Fruit fly (Drosophila melanogaster) whole organism, embryonic: ENCODE data around the gene ZnT77C.

Source experiments
- CG10209 ChIP-seq: fragments of 200-800 bp; sonication (Bioruptor generic); optimal IDR thresholded peaks from 3 replicates; lab custom pipeline; 2017; ENCODE audit warnings: missing biosample characterization, mild to moderate bottlenecking, missing genetic modification characterization, missing genetic modification reagents
- CG2678 ChIP-seq: fragments of 200-800 bp; sonication (Bioruptor generic); optimal IDR thresholded peaks from 3 replicates; lab custom pipeline; 2019; ENCODE audit warnings: missing biosample characterization, mild to moderate bottlenecking, missing genetic modification characterization, moderate library complexity
- CG30403 ChIP-seq: fragments of 200-800 bp; sonication (Bioruptor generic); optimal IDR thresholded peaks from 3 replicates; lab custom pipeline; 2016; ENCODE audit warnings: missing biosample characterization, missing genetic modification characterization
- Dref ChIP-seq: fragments of 200-800 bp; sonication (Bioruptor generic); IDR thresholded peaks from 2 replicates; pipeline ENCODE4 v1.3.6; 2022; ENCODE audit warnings: missing biosample characterization, missing genetic modification characterization
- klu ChIP-seq: fragments of 200-800 bp; sonication (Bioruptor generic); IDR thresholded peaks from 2 replicates; pipeline ENCODE4 v1.3.6; 2022; ENCODE audit warnings: missing biosample characterization, missing genetic modification characterization
- rib ChIP-seq: fragments of 200-800 bp; sonication (Bioruptor generic); IDR thresholded peaks from 2 replicates; pipeline ENCODE4 v1.3.6; 2022; ENCODE audit warnings: missing biosample characterization, missing genetic modification characterization
- vnd ChIP-seq: fragments of 200-800 bp; sonication (Bioruptor generic); IDR thresholded peaks from 3 replicates; pipeline ENCODE4 v1.3.6; 2022; ENCODE audit warnings: missing biosample characterization, missing genetic modification characterization; ENCODE audit not compliant: partially characterized antibody
- zen ChIP-seq: fragments of 200-800 bp; sonication (Bioruptor generic); optimal IDR thresholded peaks from 3 replicates; lab custom pipeline; 2018; ENCODE audit warnings: missing biosample characterization, mild to moderate bottlenecking, missing genetic modification characterization, moderate library complexity

DNA sequence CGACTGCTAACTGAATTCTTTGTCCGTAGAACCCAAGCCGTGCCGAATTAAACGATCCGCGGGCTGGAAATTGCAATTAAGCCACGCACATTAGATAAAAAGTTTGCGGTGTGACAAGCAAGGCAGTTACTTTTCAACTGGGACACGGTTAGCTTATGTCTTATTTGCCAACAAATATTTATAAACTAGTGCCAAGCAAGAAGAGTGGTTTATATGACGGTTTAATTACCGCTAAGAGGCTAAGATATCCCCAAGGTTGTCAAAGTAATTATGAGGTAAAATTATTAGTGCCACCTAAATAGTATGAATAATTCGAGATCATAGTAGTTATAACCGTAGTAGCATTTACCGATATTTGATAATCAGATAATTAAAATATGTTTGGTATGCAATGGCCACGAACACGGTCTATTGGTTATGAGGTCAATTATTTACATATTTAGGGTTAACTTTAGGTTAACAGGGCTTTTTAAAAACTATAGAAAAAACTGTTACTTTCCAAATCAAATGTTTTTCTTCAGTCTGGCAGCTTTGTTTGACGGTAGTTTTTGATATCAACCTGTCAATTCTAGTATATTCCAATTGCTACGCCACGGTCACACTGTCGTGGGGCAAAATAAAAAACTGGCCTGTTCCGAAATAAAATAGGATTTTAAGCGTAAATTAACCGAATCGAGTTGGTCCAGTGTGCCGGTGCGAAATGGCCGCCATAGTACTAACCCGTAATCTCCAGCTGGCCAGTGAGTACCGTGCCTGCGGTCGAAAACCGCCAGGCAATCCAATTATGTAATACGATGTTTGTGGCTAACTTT, at the start of gene ZnT77C:
- TF ChIP-seq rib (no peak), CG30403 (GFP tag; lab: Kevin White, UChicago) (no peak), klu (GFP tag; lab: Robert Waterston, UW) (no peak), Dref (GFP tag; lab: Robert Waterston, UW) (no peak; the same call in 1 of the 2 replicates), vnd (GFP tag; lab: Robert Waterston, UW) (no peak), zen (tag; lab: Kevin White, UChicago) (no peak), CG2678 (tag; lab: Kevin White, UChicago) (peak; percentile 32), CG10209 (GFP tag; lab: Kevin White, UChicago) (no peak)
